Fruit fly (Drosophila melanogaster) whole organism, prepupa: ENCODE measurements around the gene CG13689.

ENCODE experiments used
- Blimp-1 ChIP-seq: fragments of 200-800 bp; sonication (Bioruptor generic); optimal IDR thresholded peaks from 3 replicates; lab custom pipeline; 2017; ENCODE audit warnings: missing biosample characterization, missing genetic modification characterization, mild to moderate bottlenecking, moderate library complexity, missing genetic modification reagents
- CG11294 ChIP-seq: fragments of 200-800 bp; sonication (Bioruptor generic); IDR thresholded peaks from 2 replicates; pipeline ENCODE4 v1.3.6; 2022; ENCODE audit warnings: missing biosample characterization, missing genetic modification characterization
- CG11762 ChIP-seq: fragments of 200-800 bp; sonication (Bioruptor generic); optimal IDR thresholded peaks from 3 replicates; lab custom pipeline; 2016; ENCODE audit warnings: missing biosample characterization, missing genetic modification characterization; ENCODE audit not compliant: insufficient read depth
- CG11902 ChIP-seq: fragments of 200-800 bp; sonication (Bioruptor generic); optimal IDR thresholded peaks from 3 replicates; lab custom pipeline; 2016; ENCODE audit warnings: missing biosample characterization, missing genetic modification characterization
- CG15336 ChIP-seq: fragments of 200-800 bp; sonication (Bioruptor generic); IDR thresholded peaks from 2 replicates; pipeline ENCODE4 v1.3.6; 2022; ENCODE audit warnings: missing biosample characterization, missing genetic modification characterization
- CG1621 ChIP-seq: fragments of 200-800 bp; sonication (Bioruptor generic); optimal IDR thresholded peaks from 3 replicates; lab custom pipeline; 2018; ENCODE audit warnings: missing biosample characterization, mild to moderate bottlenecking, missing genetic modification characterization
- CG16779 ChIP-seq: fragments of 200-800 bp; sonication (Bioruptor generic); optimal IDR thresholded peaks from 3 replicates; lab custom pipeline; 2017; ENCODE audit warnings: missing biosample characterization, mild to moderate bottlenecking, missing genetic modification characterization
- CG3032 ChIP-seq: fragments of 200-800 bp; optimal IDR thresholded peaks from 2 replicates; lab custom pipeline; 2019; ENCODE audit warnings: missing biosample characterization, mild to moderate bottlenecking, missing genetic modification characterization, moderate library complexity
- CG31627 ChIP-seq: fragments of 200-800 bp; sonication (Bioruptor generic); optimal IDR thresholded peaks from 3 replicates; lab custom pipeline; 2016; ENCODE audit warnings: missing biosample characterization, missing genetic modification characterization
- CG32006 ChIP-seq: fragments of 200-800 bp; sonication (Bioruptor generic); optimal IDR thresholded peaks from 3 replicates; lab custom pipeline; 2017; ENCODE audit warnings: missing biosample characterization, mild to moderate bottlenecking, missing genetic modification characterization
- CG34406 ChIP-seq: fragments of 200-800 bp; sonication (Bioruptor generic); optimal IDR thresholded peaks from 3 replicates; lab custom pipeline; 2016; ENCODE audit warnings: missing biosample characterization, missing genetic modification characterization
- CG3919 ChIP-seq: fragments of 200-800 bp; sonication (Bioruptor generic); optimal IDR thresholded peaks from 3 replicates; lab custom pipeline; 2016; ENCODE audit warnings: missing biosample characterization, missing genetic modification characterization
- CG6163 ChIP-seq: fragments of 200-800 bp; sonication (Bioruptor generic); IDR thresholded peaks from 3 replicates; pipeline ENCODE4 v1.3.6; 2022; ENCODE audit warnings: missing biosample characterization, missing genetic modification characterization
- CG6276 ChIP-seq: fragments of 200-800 bp; sonication (Bioruptor generic); optimal IDR thresholded peaks from 2 replicates; lab custom pipeline; 2017; ENCODE audit warnings: missing biosample characterization, mild to moderate bottlenecking, missing genetic modification characterization
- CG6792 ChIP-seq: fragments of 200-800 bp; sonication (Bioruptor generic); optimal IDR thresholded peaks from 3 replicates; lab custom pipeline; 2016; ENCODE audit warnings: missing biosample characterization, missing genetic modification characterization
- CG6808 ChIP-seq: fragments of 200-800 bp; sonication (Bioruptor generic); optimal IDR thresholded peaks from 3 replicates; lab custom pipeline; 2017; ENCODE audit warnings: missing biosample characterization, missing genetic modification characterization, mild to moderate bottlenecking, moderate library complexity, missing genetic modification reagents
- CG6854 ChIP-seq: fragments of 200-800 bp; sonication (Bioruptor generic); optimal IDR thresholded peaks from 2 replicates; lab custom pipeline; 2017; ENCODE audit warnings: missing biosample characterization, mild to moderate bottlenecking, missing genetic modification characterization
- CG8119 ChIP-seq: fragments of 200-800 bp; sonication (Bioruptor generic); IDR thresholded peaks from 3 replicates; pipeline ENCODE4 v1.3.6; 2022; ENCODE audit warnings: missing biosample characterization, missing genetic modification characterization
- CG8319 ChIP-seq: fragments of 200-800 bp; sonication (Bioruptor generic); optimal IDR thresholded peaks from 3 replicates; lab custom pipeline; 2016; ENCODE audit warnings: missing biosample characterization, missing genetic modification characterization
- CG8632 ChIP-seq: fragments of 200-800 bp; sonication (Bioruptor generic); optimal IDR thresholded peaks from 3 replicates; lab custom pipeline; 2016; ENCODE audit warnings: missing biosample characterization, missing genetic modification characterization
- Eip75B ChIP-seq: fragments of 200-800 bp; sonication (Bioruptor generic); optimal IDR thresholded peaks from 3 replicates; lab custom pipeline; 2016; ENCODE audit warnings: missing biosample characterization, missing genetic modification characterization
- Eip78C ChIP-seq: fragments of 200-800 bp; sonication (Bioruptor generic); peaks from one replicate; lab custom pipeline; 2016; ENCODE audit warnings: missing biosample characterization, missing genetic modification characterization
- Ets21C ChIP-seq: fragments of 200-800 bp; sonication (Bioruptor generic); optimal IDR thresholded peaks from 3 replicates; lab custom pipeline; 2016; ENCODE audit warnings: missing biosample characterization, missing genetic modification characterization
- Ets96B ChIP-seq: fragments of 200-800 bp; optimal IDR thresholded peaks from 2 replicates; lab custom pipeline; 2019; ENCODE audit warnings: missing biosample characterization, mild to moderate bottlenecking, missing genetic modification characterization, moderate library complexity
- Gug ChIP-seq: fragments of 200-800 bp; sonication (Bioruptor generic); IDR thresholded peaks from 2 replicates; pipeline ENCODE4 v1.3.6; 2022; ENCODE audit warnings: missing biosample characterization, missing genetic modification characterization
- Hr39 ChIP-seq: fragments of 200-800 bp; sonication (Bioruptor generic); optimal IDR thresholded peaks from 2 replicates; lab custom pipeline; 2016; ENCODE audit warnings: missing biosample characterization, missing genetic modification characterization
- Hr4 ChIP-seq: fragments of 200-800 bp; sonication (Bioruptor generic); optimal IDR thresholded peaks from 3 replicates; lab custom pipeline; 2016; ENCODE audit warnings: missing biosample characterization, missing genetic modification characterization
- Lpt ChIP-seq: fragments of 200-800 bp; sonication (Bioruptor generic); optimal IDR thresholded peaks from 3 replicates; lab custom pipeline; 2016; ENCODE audit warnings: missing biosample characterization, missing genetic modification characterization
- Met ChIP-seq: fragments of 200-800 bp; sonication (Bioruptor generic); optimal IDR thresholded peaks from 3 replicates; lab custom pipeline; 2016; ENCODE audit warnings: missing biosample characterization, missing genetic modification characterization
- OdsH ChIP-seq: fragments of 200-800 bp; sonication (Bioruptor generic); optimal IDR thresholded peaks from 3 replicates; lab custom pipeline; 2016; ENCODE audit warnings: missing biosample characterization, missing genetic modification characterization
- Smox ChIP-seq: fragments of 200-800 bp; sonication (Bioruptor generic); optimal IDR thresholded peaks from 3 replicates; lab custom pipeline; 2016; ENCODE audit warnings: missing biosample characterization, missing genetic modification characterization
- Sox102F ChIP-seq: fragments of 200-800 bp; sonication (Bioruptor generic); optimal IDR thresholded peaks from 2 replicates; lab custom pipeline; 2016; ENCODE audit warnings: missing biosample characterization, mild to moderate bottlenecking, missing genetic modification characterization
- Sox15 ChIP-seq: fragments of 200-800 bp; sonication (Bioruptor generic); optimal IDR thresholded peaks from 3 replicates; lab custom pipeline; 2016; ENCODE audit warnings: missing biosample characterization, missing genetic modification characterization
- acj6 ChIP-seq: fragments of 200-800 bp; sonication (Bioruptor generic); optimal IDR thresholded peaks from 3 replicates; lab custom pipeline; 2016; ENCODE audit warnings: missing biosample characterization, missing genetic modification characterization
- cyc ChIP-seq: fragments of 200-800 bp; sonication (Bioruptor generic); optimal IDR thresholded peaks from 3 replicates; lab custom pipeline; 2016; ENCODE audit warnings: missing biosample characterization, missing genetic modification characterization
- dac ChIP-seq: fragments of 200-800 bp; sonication (Bioruptor generic); optimal IDR thresholded peaks from 2 replicates; lab custom pipeline; 2017; ENCODE audit warnings: missing biosample characterization, mild to moderate bottlenecking, missing genetic modification characterization
- dsx ChIP-seq: fragments of 200-800 bp; optimal IDR thresholded peaks from 3 replicates; lab custom pipeline; 2019; ENCODE audit warnings: missing biosample characterization, mild to moderate bottlenecking, missing genetic modification characterization, moderate library complexity; ENCODE audit not compliant: poor library complexity, severe bottlenecking
- eg ChIP-seq: fragments of 200-800 bp; sonication (Bioruptor generic); IDR thresholded peaks from 3 replicates; pipeline ENCODE4 v1.3.6; 2022; ENCODE audit warnings: missing biosample characterization, missing genetic modification characterization
- esn ChIP-seq: fragments of 200-800 bp; sonication (Bioruptor generic); optimal IDR thresholded peaks from 2 replicates; lab custom pipeline; 2016; ENCODE audit warnings: missing biosample characterization, mild to moderate bottlenecking, missing genetic modification characterization, moderate library complexity
- fd85E ChIP-seq: fragments of 200-800 bp; sonication (Bioruptor generic); optimal IDR thresholded peaks from 3 replicates; lab custom pipeline; 2016; ENCODE audit warnings: missing biosample characterization, missing genetic modification characterization
- fkh ChIP-seq: fragments of 200-800 bp; sonication (Bioruptor generic); optimal IDR thresholded peaks from 3 replicates; lab custom pipeline; 2017; ENCODE audit warnings: missing biosample characterization, mild to moderate bottlenecking, missing genetic modification characterization, moderate library complexity
- lz ChIP-seq: fragments of 200-800 bp; sonication (Bioruptor generic); optimal IDR thresholded peaks from 3 replicates; lab custom pipeline; 2016; ENCODE audit warnings: missing biosample characterization, missing genetic modification characterization
- pdm3 ChIP-seq: fragments of 200-800 bp; sonication (Bioruptor generic); optimal IDR thresholded peaks from 3 replicates; lab custom pipeline; 2016; ENCODE audit warnings: missing biosample characterization, missing genetic modification characterization
- salr ChIP-seq, 2 experiments: fragments of 200-800 bp; sonication (Bioruptor generic); optimal IDR thresholded peaks; 3 replicates each; lab custom pipeline; 2016 to 2018; ENCODE audit warnings: missing biosample characterization in 2 of 2, missing genetic modification characterization in 2 of 2, mild to moderate bottlenecking in 1 of 2
- spab ChIP-seq: fragments of 200-800 bp; sonication (Bioruptor generic); optimal IDR thresholded peaks from 2 replicates; lab custom pipeline; 2017; ENCODE audit warnings: missing biosample characterization, mild to moderate bottlenecking, missing genetic modification characterization, missing genetic modification reagents
- ss ChIP-seq, 2 experiments: fragments of 200-800 bp; sonication (Bioruptor generic); optimal IDR thresholded peaks; 2 replicates in 1 of 2; 3 replicates in 1 of 2; lab custom pipeline; 2017 to 2018; ENCODE audit warnings: mild to moderate bottlenecking in 2 of 2, missing biosample characterization in 2 of 2, missing genetic modification characterization in 2 of 2, moderate library complexity in 1 of 2
- svp ChIP-seq: fragments of 200-800 bp; sonication (Bioruptor generic); peaks from one replicate; lab custom pipeline; 2016; ENCODE audit warnings: missing biosample characterization, missing genetic modification characterization
- vri ChIP-seq: fragments of 200-800 bp; sonication (Bioruptor generic); optimal IDR thresholded peaks from 3 replicates; lab custom pipeline; 2016; ENCODE audit warnings: missing biosample characterization, mild to moderate bottlenecking, missing genetic modification characterization

CG13689 gene

dm6 chr2L:568030-568429 is 34.6 kb upstream of the CG13689 start, which contains the start of the genes Nle and Sf3b1:
Gene Nle (minus strand): TSS chr2L:568121.
Gene Sf3b1 (plus strand): TSS chr2L:568340.
- TF ChIP-seq fkh (GFP tag; lab: Kevin White, UChicago), result peak; percentile 86
- TF ChIP-seq CG3032, result peak; percentile 61
- no peak for TF ChIP-seq salr (GFP tag; optimal IDR thresholded peaks at IDR 0.05; lab: Kevin White, UChicago)
- TF ChIP-seq CG31627 (GFP tag; lab: Kevin White, UChicago), result peak; percentile 39
- peak; percentile 66 for TF ChIP-seq esn (GFP tag; lab: Kevin White, UChicago)
- TF ChIP-seq Gug (GFP tag; lab: Robert Waterston, UW), result no peak
- TF ChIP-seq, all 60 proteins: peak for 4

- TF ChIP-seq CG31627 (GFP tag; lab: Kevin White, UChicago), result peak; percentile 87
- TF ChIP-seq OdsH (GFP tag; lab: Kevin White, UChicago), result no peak
- TF ChIP-seq pdm3 (GFP tag; lab: Kevin White, UChicago), result no peak
- TF ChIP-seq esn (GFP tag; lab: Kevin White, UChicago), result peak; percentile 84
- peak; percentile 57 for TF ChIP-seq CG11762 (GFP tag; lab: Kevin White, UChicago)
- TF ChIP-seq Hr4 (GFP tag; lab: Kevin White, UChicago), result no peak
- no peak for TF ChIP-seq fd85E (GFP tag; lab: Kevin White, UChicago)
- no peak for TF ChIP-seq Met
- TF ChIP-seq CG11294 (GFP tag; lab: Robert Waterston, UW), result 0 out of 2 replicates have a peak, but pooled peaks have one; percentile 45
- no peak for TF ChIP-seq CG16779
- peak; percentile 93 for TF ChIP-seq Eip78C (GFP tag; lab: Kevin White, UChicago)
- TF ChIP-seq Sox15 (GFP tag; lab: Kevin White, UChicago), result peak; percentile 74
- TF ChIP-seq svp (GFP tag; lab: Kevin White, UChicago), result peak; percentile 91
- TF ChIP-seq CG6808 (GFP tag; lab: Kevin White, UChicago), result no peak
- TF ChIP-seq Ets96B (tag; lab: Kevin White, UChicago), result peak; percentile 63
- peak; percentile 65 for TF ChIP-seq Lpt (GFP tag; lab: Kevin White, UChicago)
- TF ChIP-seq spab (GFP tag; lab: Kevin White, UChicago), result no peak
- TF ChIP-seq lz, result peak; percentile 87
- TF ChIP-seq ss (GFP tag; optimal IDR thresholded peaks at IDR 0.05; lab: Kevin White, UChicago), result no peak
- TF ChIP-seq cyc (GFP tag; lab: Kevin White, UChicago), result peak; percentile 83
- no peak for TF ChIP-seq CG8632 (GFP tag; lab: Kevin White, UChicago)
- TF ChIP-seq fkh (GFP tag; lab: Kevin White, UChicago), result peak; percentile 96
- TF ChIP-seq CG6163 (GFP tag; lab: Robert Waterston, UW), result peak; percentile 65; the same call in 2 of the 3 replicates
- no peak for TF ChIP-seq CG8319 (GFP tag; lab: Kevin White, UChicago)
- peak; percentile 57; the same call in 2 of the 3 replicates for TF ChIP-seq CG8119
- no peak for TF ChIP-seq Ets21C (GFP tag; lab: Kevin White, UChicago)
- TF ChIP-seq dsx (GFP tag; lab: Kevin White, UChicago), result peak; percentile 93
- TF ChIP-seq CG6854 (GFP tag; lab: Kevin White, UChicago), result peak; percentile 34
- no peak for TF ChIP-seq CG32006 (GFP tag; lab: Kevin White, UChicago)
- TF ChIP-seq CG1621 (tag; lab: Kevin White, UChicago), result no peak
- TF ChIP-seq vri (GFP tag; lab: Kevin White, UChicago), result no peak
- TF ChIP-seq Hr39 (GFP tag; lab: Kevin White, UChicago), result peak; percentile 82
- TF ChIP-seq CG11902 (GFP tag; lab: Kevin White, UChicago), result no peak
- TF ChIP-seq Sox102F, result no peak
- TF ChIP-seq salr (GFP tag; optimal IDR thresholded peaks at IDR 0.05; lab: Kevin White, UChicago), result peak in 1 of 2 experiments; percentile 65
- TF ChIP-seq Blimp-1 (GFP tag; lab: Kevin White, UChicago), result peak; percentile 47
- peak; percentile 80 for TF ChIP-seq CG3032
- no peak for TF ChIP-seq acj6 (GFP tag; lab: Kevin White, UChicago)
- TF ChIP-seq CG3919, result peak; percentile 83
- peak; percentile 42 for TF ChIP-seq CG34406 (GFP tag; lab: Kevin White, UChicago)
- no peak for TF ChIP-seq CG6276 (GFP tag; lab: Kevin White, UChicago)
- no peak for TF ChIP-seq Eip75B (GFP tag; lab: Kevin White, UChicago)
- TF ChIP-seq eg (GFP tag; lab: Robert Waterston, UW), result peak; percentile 61; the same call in 2 of the 3 replicates
- peak; percentile 66 for TF ChIP-seq CG6792 (GFP tag; lab: Kevin White, UChicago)
- TF ChIP-seq Gug (GFP tag; lab: Robert Waterston, UW), result peak; percentile 60; the same call in 1 of the 2 replicates
- TF ChIP-seq Smox, result no peak
- TF ChIP-seq dac (GFP tag; lab: Kevin White, UChicago), result no peak
- peak; percentile 39; the same call in 1 of the 2 replicates for TF ChIP-seq CG15336 (GFP tag; lab: Robert Waterston, UW)
Measured at dm6 chr2L:574226-574625, 28.4 kb upstream of the CG13689 start, which contains the start of the genes Ipk2 and cold. Gene Ipk2 (minus strand): TSS chr2L:574264. Gene cold (plus strand): TSS chr2L:574291.
